Fruit fly (Drosophila melanogaster): ENCODE measurements around the gene Nfs1.
A peak's percentile ranks its signal among the peaks of the same experiment; 100 is the strongest.

Nfs1 gene

DNA sequence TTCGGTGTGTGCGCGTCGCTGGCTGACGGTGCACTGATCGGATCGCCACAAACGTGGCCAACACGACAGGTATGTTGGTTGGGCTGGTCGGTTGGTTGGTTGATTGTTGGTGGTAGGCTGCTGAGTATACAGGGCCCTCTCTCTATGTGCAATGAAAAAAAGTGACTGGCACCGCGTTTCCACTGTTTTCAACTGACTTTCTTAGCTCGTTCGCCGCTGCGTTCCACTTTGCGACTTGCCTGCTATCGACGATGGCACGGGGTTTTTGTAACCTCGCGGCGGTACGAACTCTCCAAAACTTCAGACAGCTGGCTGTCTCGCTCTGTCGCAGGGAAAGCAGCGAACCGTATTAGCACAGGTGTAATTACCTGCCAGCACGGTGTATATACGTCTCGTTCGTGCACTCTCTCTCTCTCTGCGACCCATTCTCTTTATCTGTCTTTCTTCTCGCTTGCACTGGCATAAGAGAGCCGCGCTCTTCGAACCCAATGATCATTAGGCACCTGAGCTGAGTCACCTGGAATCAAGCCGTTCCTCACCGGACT, 28.5 kb upstream of the Nfs1 start (continued):
- TF ChIP-seq sqz (GFP tag; optimal IDR thresholded peaks at IDR 0.05) (no peak), CG2889 (GFP tag; IDR thresholded peaks at IDR 0.05) (no peak), Dip3 (GFP tag; optimal IDR thresholded peaks at IDR 0.05) (no peak), Pdp1 (GFP tag; optimal IDR thresholded peaks at IDR 0.05) (peak; percentile 24 to 28), ewg (GFP tag; optimal IDR thresholded peaks at IDR 0.05) (no peak), CG6854 (GFP tag; optimal IDR thresholded peaks at IDR 0.05) (peak; percentile 5), CG11504 (tag; optimal IDR thresholded peaks at IDR 0.05) (peak; percentile 16), CG18011 (GFP tag; optimal IDR thresholded peaks at IDR 0.05) (no peak), Vsx1 (GFP tag; optimal IDR thresholded peaks at IDR 0.05) (peak; percentile 98), pzg (GFP tag; optimal IDR thresholded peaks at IDR 0.05) (no peak), disco-r (GFP tag; optimal IDR thresholded peaks at IDR 0.05) (no peak), wdn (GFP tag; IDR thresholded peaks at IDR 0.05) (no peak; the same call in 1 of the 2 replicates), CG5953 (GFP tag; IDR thresholded peaks at IDR 0.05) (0 out of 2 replicates have a peak, but pooled peaks have one; percentile 52), CG33213 (GFP tag; optimal IDR thresholded peaks at IDR 0.05) (no peak), tin (GFP tag; optimal IDR thresholded peaks at IDR 0.05) (no peak), Oli (tag; optimal IDR thresholded peaks at IDR 0.05) (peak; percentile 14), schlank (tag; optimal IDR thresholded peaks at IDR 0.05) (peak; percentile 17), crol (GFP tag; IDR thresholded peaks at IDR 0.05) (peak; percentile 48), CG17612 (GFP tag; IDR thresholded peaks at IDR 0.05) (no peak), Sox102F (GFP tag; optimal IDR thresholded peaks at IDR 0.05) (no peak), Hsf (GFP tag; optimal IDR thresholded peaks at IDR 0.05) (no peak), tll (GFP tag; optimal IDR thresholded peaks at IDR 0.05) (peak in 1 of 2 experiments; percentile 77), pita (GFP tag; optimal IDR thresholded peaks at IDR 0.05) (no peak), CG7745 (tag; optimal IDR thresholded peaks at IDR 0.05) (no peak), corto (GFP tag; optimal IDR thresholded peaks at IDR 0.05) (no peak), nom (GFP tag; optimal IDR thresholded peaks at IDR 0.05) (peak; percentile 27), HmgZ (tag; optimal IDR thresholded peaks at IDR 0.05) (peak; percentile 69), Ada2b (GFP tag; IDR thresholded peaks at IDR 0.05) (no peak), sob (GFP tag; IDR thresholded peaks at IDR 0.05) (peak; percentile 35; the same call in 1 of the 2 replicates), Deaf1 (tag; optimal IDR thresholded peaks at IDR 0.05) (peak; percentile 78), aop (GFP tag; IDR thresholded peaks at IDR 0.05) (no peak), C15 (GFP tag; IDR thresholded peaks at IDR 0.05) (no peak), lmd (GFP tag; IDR thresholded peaks at IDR 0.05) (no peak), CG10267 (tag; optimal IDR thresholded peaks at IDR 0.05) (no peak), CG31441 (GFP tag; IDR thresholded peaks at IDR 0.05) (no peak), Dfd (GFP tag; optimal IDR thresholded peaks at IDR 0.05) (no peak), CG11093 (GFP tag; IDR thresholded peaks at IDR 0.05) (no peak), CG2875 (GFP tag; optimal IDR thresholded peaks at IDR 0.05) (no peak), CG18619 (GFP tag; optimal IDR thresholded peaks at IDR 0.05) (no peak), otp (GFP tag; IDR thresholded peaks at IDR 0.05) (no peak; the same call in 1 of the 3 replicates), MBD-R2 (GFP tag; IDR thresholded peaks at IDR 0.05) (0 out of 2 replicates have a peak, but pooled peaks have one; percentile 10), CG2678 (tag; optimal IDR thresholded peaks at IDR 0.05) (peak; percentile 19), twi (tag; optimal IDR thresholded peaks at IDR 0.05) (no peak), jigr1 (GFP tag; IDR thresholded peaks at IDR 0.05) (no peak), jing (GFP tag; optimal IDR thresholded peaks at IDR 0.05) (no peak), NC2β (GFP tag; optimal IDR thresholded peaks at IDR 0.05) (peak; percentile 22), cg (GFP tag; optimal IDR thresholded peaks at IDR 0.05) (peak; percentile 8), CG4328 (GFP tag; optimal IDR thresholded peaks at IDR 0.05) (no peak), Mad (GFP tag; optimal IDR thresholded peaks at IDR 0.05) (no peak), pb (GFP tag; optimal IDR thresholded peaks at IDR 0.05) (peak; percentile 59)

Measured in whole organism, embryonic.